Worm (Caenorhabditis elegans) whole organism, L1 larva: Measurements from ENCODE around the gene F48E3.6.

ENCODE experiments used
- alr-1 ChIP-seq: fragments of 200-800 bp; sonication (Bioruptor generic); optimal IDR thresholded peaks from 2 replicates; lab custom pipeline; 2018; ENCODE audit warnings: borderline replicate concordance, mild to moderate bottlenecking, missing genetic modification characterization, missing compliant biosample characterization
- ama-1 ChIP-seq: fragments of 150-350 bp; optimal IDR thresholded peaks from 2 replicates; lab custom pipeline; 2014
- ces-1 ChIP-seq: fragments of 150-350 bp; optimal IDR thresholded peaks from 2 replicates; lab custom pipeline; 2014; ENCODE audit warnings: missing biosample characterization, missing genetic modification reagents, missing genetic modification characterization
- dpl-1 ChIP-seq, 3 experiments: fragments of 150-350 bp in 2 of 3; sonication (generic microtip) in 1 of 3; optimal IDR thresholded peaks; 2 replicates each; lab custom pipeline; 2014 to 2017; ENCODE audit warnings: missing biosample characterization in 3 of 3, missing genetic modification characterization in 3 of 3, missing genetic modification reagents in 3 of 3
- elt-3 ChIP-seq, 6 experiments: fragments of 150-350 bp in 1 of 6; sonication (generic microtip); optimal IDR thresholded peaks; 2 replicates each; lab custom pipeline; 2017 to 2018; ENCODE audit warnings: missing biosample characterization in 6 of 6, missing genetic modification characterization in 6 of 6, inconsistent platforms in 1 of 6
- jun-1 ChIP-seq: fragments of 150-350 bp; optimal IDR thresholded peaks from 2 replicates; lab custom pipeline; 2014; ENCODE audit warnings: missing biosample characterization, missing genetic modification reagents, missing genetic modification characterization
- lin-39 ChIP-seq: fragments of 150-350 bp; optimal IDR thresholded peaks from 2 replicates; lab custom pipeline; 2014; ENCODE audit warnings: missing biosample characterization, missing genetic modification reagents, missing genetic modification characterization
- mef-2 ChIP-seq: fragments of 150-350 bp; optimal IDR thresholded peaks from 2 replicates; lab custom pipeline; 2014; ENCODE audit warnings: missing biosample characterization, missing genetic modification characterization
- nhr-237 ChIP-seq: fragments of 150-350 bp; optimal IDR thresholded peaks from 2 replicates; lab custom pipeline; 2014; ENCODE audit warnings: missing biosample characterization, missing genetic modification characterization
- nhr-28 ChIP-seq: fragments of 150-350 bp; optimal IDR thresholded peaks from 2 replicates; lab custom pipeline; 2014; ENCODE audit warnings: missing biosample characterization, missing genetic modification characterization
- nhr-85 ChIP-seq: sonication (generic microtip); peaks from one replicate; lab custom pipeline; 2016; ENCODE audit warnings: missing genetic modification characterization, inconsistent platforms, missing compliant biosample characterization
- snpc-4 ChIP-seq: fragments of 150-350 bp; optimal IDR thresholded peaks from 2 replicates; lab custom pipeline; 2014; ENCODE audit warnings: missing biosample characterization, missing genetic modification characterization
- tbx-2 ChIP-seq: sonication (generic microtip); optimal IDR thresholded peaks from 2 replicates; lab custom pipeline; 2016; ENCODE audit warnings: missing genetic modification characterization, missing compliant biosample characterization
- ztf-11 ChIP-seq, 2 experiments: sonication (generic microtip); optimal IDR thresholded peaks; 2 replicates each; lab custom pipeline; 2016 to 2017; ENCODE audit warnings: missing genetic modification characterization in 2 of 2, missing biosample characterization in 1 of 2, missing compliant biosample characterization in 1 of 2

DNA sequence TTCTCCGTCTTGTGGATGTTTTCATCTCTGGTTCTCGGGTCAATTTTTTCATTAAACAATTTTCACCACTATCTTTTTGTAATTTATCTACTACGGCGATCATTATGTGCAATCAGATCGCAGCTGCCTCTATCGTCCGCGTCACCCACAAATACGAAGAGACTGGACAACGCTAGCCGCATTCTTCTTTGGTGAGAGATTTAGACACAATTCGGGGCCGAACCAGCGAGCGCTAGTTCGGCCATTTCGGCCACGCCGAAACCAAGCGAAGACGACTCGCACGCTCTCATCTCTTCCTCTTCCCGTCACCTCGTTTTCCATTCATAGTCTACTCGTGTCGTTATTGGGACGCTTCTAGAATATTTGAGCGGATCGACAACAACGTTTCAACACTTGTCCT lies 17.0 kb downstream of the F48E3.6 start, which contains the start of gene gly-12:
- TF ChIP-seq ama-1 (no peak), nhr-28 (tag; lab: Kevin White, UChicago) (no peak), ztf-11 (tag; optimal IDR thresholded peaks at IDR 0.05; lab: Kevin White, UChicago) (no peak), alr-1 (tag; lab: Kevin White, UChicago) (no peak), dpl-1 (GFP tag; optimal IDR thresholded peaks at IDR 0.05; lab: Kevin White, UChicago) (peak in 1 of 3 experiments; percentile 5), nhr-85 (tag; lab: Kevin White, UChicago) (no peak), snpc-4 (tag; lab: Kevin White, UChicago) (no peak), nhr-237 (tag; lab: Kevin White, UChicago) (no peak), ces-1 (GFP tag; lab: Kevin White, UChicago) (no peak), mef-2 (tag; lab: Kevin White, UChicago) (no peak), jun-1 (tag; lab: Kevin White, UChicago) (no peak), elt-3 (tag; optimal IDR thresholded peaks at IDR 0.05; lab: Kevin White, UChicago) (no peak), lin-39 (tag; lab: Kevin White, UChicago) (no peak), tbx-2 (tag; lab: Kevin White, UChicago) (no peak)
